Worm (Caenorhabditis elegans) whole organism, L2 larva: ENCODE measurements around the gene cank-26.

Experiments
- C34F6.9 ChIP-seq: fragments of 150-350 bp; optimal IDR thresholded peaks from 2 replicates; lab custom pipeline; 2014; ENCODE audit warnings: missing biosample characterization, missing genetic modification characterization
- F13H6.1 ChIP-seq: sonication (generic microtip); optimal IDR thresholded peaks from 2 replicates; lab custom pipeline; 2016; ENCODE audit warnings: missing genetic modification characterization, missing compliant biosample characterization
- ZK546.5 ChIP-seq: sonication (generic microtip); optimal IDR thresholded peaks from 2 replicates; lab custom pipeline; 2017; ENCODE audit warnings: missing biosample characterization, missing genetic modification characterization
- aly-2 ChIP-seq: fragments of 150-350 bp; optimal IDR thresholded peaks from 2 replicates; lab custom pipeline; 2014; ENCODE audit warnings: missing biosample characterization, missing genetic modification characterization
- ama-1 ChIP-seq: fragments of 150-350 bp; optimal IDR thresholded peaks from 2 replicates; lab custom pipeline; 2018; ENCODE audit warnings: inconsistent platforms
- blmp-1 ChIP-seq: sonication (generic microtip); optimal IDR thresholded peaks from 2 replicates; lab custom pipeline; 2017; ENCODE audit warnings: missing genetic modification characterization, mild to moderate bottlenecking, missing compliant biosample characterization, antibody characterized with exemption, moderate library complexity; ENCODE audit not compliant: insufficient read depth
- ceh-16 ChIP-seq: fragments of 150-350 bp; optimal IDR thresholded peaks from 2 replicates; lab custom pipeline; 2014; ENCODE audit warnings: missing biosample characterization, missing genetic modification characterization
- ceh-82 ChIP-seq: fragments of 150-350 bp; optimal IDR thresholded peaks from 2 replicates; lab custom pipeline; 2014; ENCODE audit warnings: missing biosample characterization, missing genetic modification characterization
- dmd-4 ChIP-seq: sonication (generic microtip); optimal IDR thresholded peaks from 2 replicates; lab custom pipeline; 2017; ENCODE audit warnings: missing biosample characterization, missing genetic modification characterization
- egl-27 ChIP-seq: sonication (generic microtip); optimal IDR thresholded peaks from 3 replicates; lab custom pipeline; 2017; ENCODE audit warnings: missing biosample characterization, missing genetic modification reagents, missing genetic modification characterization
- elt-1 ChIP-seq: fragments of 150-350 bp; optimal IDR thresholded peaks from 2 replicates; lab custom pipeline; 2014; ENCODE audit warnings: missing biosample characterization, missing genetic modification characterization
- fos-1 ChIP-seq: fragments of 150-350 bp; optimal IDR thresholded peaks from 2 replicates; lab custom pipeline; 2014; ENCODE audit warnings: missing biosample characterization, missing genetic modification characterization
- gmeb-1 ChIP-seq: fragments of 150-350 bp; optimal IDR thresholded peaks from 2 replicates; lab custom pipeline; 2014; ENCODE audit warnings: missing biosample characterization, missing genetic modification characterization
- lin-11 ChIP-seq: fragments of 150-350 bp; sonication (generic microtip); optimal IDR thresholded peaks from 2 replicates; lab custom pipeline; 2014; ENCODE audit warnings: missing biosample characterization, missing genetic modification characterization, inconsistent platforms, mixed read lengths
- lin-13 ChIP-seq: fragments of 150-350 bp; optimal IDR thresholded peaks from 2 replicates; lab custom pipeline; 2014; ENCODE audit warnings: missing biosample characterization, missing genetic modification reagents, missing genetic modification characterization
- lin-39 ChIP-seq: fragments of 150-350 bp; optimal IDR thresholded peaks from 2 replicates; lab custom pipeline; 2014; ENCODE audit warnings: missing biosample characterization, missing genetic modification reagents, missing genetic modification characterization
- lsy-2 ChIP-seq, 2 experiments: fragments of 150-350 bp in 1 of 2; sonication (generic microtip) in 1 of 2; optimal IDR thresholded peaks; 2 replicates each; lab custom pipeline; 2014 to 2017; ENCODE audit warnings: missing biosample characterization in 2 of 2, missing genetic modification characterization in 2 of 2
- mab-5 ChIP-seq: fragments of 150-350 bp; optimal IDR thresholded peaks from 2 replicates; lab custom pipeline; 2014; ENCODE audit warnings: missing biosample characterization, missing genetic modification characterization
- mbf-1 ChIP-seq: sonication (generic microtip); optimal IDR thresholded peaks from 2 replicates; lab custom pipeline; 2017; ENCODE audit warnings: missing biosample characterization, missing genetic modification characterization
- mdl-1 ChIP-seq, 2 experiments: fragments of 150-350 bp in 1 of 2; sonication (generic microtip) in 1 of 2; optimal IDR thresholded peaks; 2 replicates each; lab custom pipeline; 2017; ENCODE audit warnings: missing biosample characterization in 2 of 2, missing genetic modification characterization in 2 of 2
- nhr-10 ChIP-seq: sonication (generic microtip); optimal IDR thresholded peaks from 2 replicates; lab custom pipeline; 2017; ENCODE audit warnings: missing biosample characterization, missing genetic modification characterization
- nhr-11 ChIP-seq: fragments of 150-350 bp; optimal IDR thresholded peaks from 2 replicates; lab custom pipeline; 2014; ENCODE audit warnings: missing biosample characterization, missing genetic modification characterization
- nhr-21 ChIP-seq: fragments of 150-350 bp; optimal IDR thresholded peaks from 2 replicates; lab custom pipeline; 2014; ENCODE audit warnings: missing biosample characterization, missing genetic modification characterization
- nhr-237 ChIP-seq: fragments of 150-350 bp; optimal IDR thresholded peaks from 2 replicates; lab custom pipeline; 2014; ENCODE audit warnings: missing biosample characterization, missing genetic modification characterization
- nhr-25 ChIP-seq: fragments of 150-350 bp; sonication (generic microtip); optimal IDR thresholded peaks from 3 replicates; lab custom pipeline; 2014; ENCODE audit warnings: missing biosample characterization, missing genetic modification characterization
- nhr-6 ChIP-seq: fragments of 150-350 bp; optimal IDR thresholded peaks from 2 replicates; lab custom pipeline; 2014; ENCODE audit warnings: missing biosample characterization, missing genetic modification characterization
- peb-1 ChIP-seq: fragments of 150-350 bp; optimal IDR thresholded peaks from 2 replicates; lab custom pipeline; 2014; ENCODE audit warnings: missing biosample characterization, missing genetic modification characterization
- sem-4 ChIP-seq: fragments of 150-350 bp; optimal IDR thresholded peaks from 2 replicates; lab custom pipeline; 2014; ENCODE audit warnings: missing biosample characterization, missing genetic modification reagents, missing genetic modification characterization
- skn-1 ChIP-seq: sonication (generic microtip); optimal IDR thresholded peaks from 2 replicates; lab custom pipeline; 2017; ENCODE audit warnings: missing biosample characterization, missing genetic modification characterization
- sma-3 ChIP-seq: sonication (generic microtip); optimal IDR thresholded peaks from 2 replicates; lab custom pipeline; 2016; ENCODE audit warnings: missing genetic modification reagents, missing genetic modification characterization, missing compliant biosample characterization
- snpc-4 ChIP-seq: fragments of 150-350 bp; optimal IDR thresholded peaks from 2 replicates; lab custom pipeline; 2014; ENCODE audit warnings: missing biosample characterization, missing genetic modification characterization
- unc-39 ChIP-seq: fragments of 150-350 bp; optimal IDR thresholded peaks from 2 replicates; lab custom pipeline; 2014; ENCODE audit warnings: missing biosample characterization, missing genetic modification characterization
- unc-55 ChIP-seq: fragments of 150-350 bp; sonication (generic microtip); optimal IDR thresholded peaks from 3 replicates; lab custom pipeline; 2014; ENCODE audit warnings: missing biosample characterization, missing genetic modification reagents, missing genetic modification characterization
- unc-62 ChIP-seq: fragments of 150-350 bp; optimal IDR thresholded peaks from 2 replicates; lab custom pipeline; 2014; ENCODE audit warnings: missing biosample characterization, missing genetic modification reagents, missing genetic modification characterization
- zag-1 ChIP-seq: fragments of 150-350 bp; optimal IDR thresholded peaks from 2 replicates; lab custom pipeline; 2014; ENCODE audit warnings: missing biosample characterization, missing genetic modification characterization
- ztf-1 ChIP-seq: fragments of 200-800 bp; sonication (Bioruptor generic); conservative IDR thresholded peaks from 2 replicates; pipeline ENCODE4 v1.3.6; 2022; ENCODE audit warnings: missing genetic modification characterization, missing compliant biosample characterization
- ztf-11 ChIP-seq: sonication (generic microtip); optimal IDR thresholded peaks from 2 replicates; lab custom pipeline; 2017; ENCODE audit warnings: missing biosample characterization, missing genetic modification characterization
- ztf-4 ChIP-seq: fragments of 150-350 bp; optimal IDR thresholded peaks from 2 replicates; lab custom pipeline; 2014; ENCODE audit warnings: missing biosample characterization, missing genetic modification characterization

Gene cank-26

DNA sequence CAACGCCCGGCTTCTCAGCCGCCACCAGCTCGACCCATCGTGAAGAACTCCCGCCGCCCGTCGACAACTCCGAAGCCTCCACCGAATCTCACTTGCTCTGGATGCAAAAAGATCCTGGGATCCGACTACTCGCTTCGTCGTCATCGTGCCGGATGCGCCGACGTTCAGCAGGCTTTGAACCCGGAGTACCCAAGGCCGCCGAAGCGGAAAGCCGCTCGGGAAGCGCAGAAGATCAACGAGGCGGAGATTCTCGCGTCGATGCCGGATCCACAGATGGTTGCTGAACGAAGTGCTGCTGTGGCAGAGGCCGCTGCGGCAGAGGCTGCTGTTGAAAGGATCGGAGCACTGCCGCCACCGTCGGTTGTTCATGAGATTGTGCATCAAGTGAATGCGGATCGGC, 6.1 kb downstream of the cank-26 start:
- TF ChIP-seq ztf-11 (tag; lab: Kevin White, UChicago), result no peak
- TF ChIP-seq mab-5 (tag; lab: Kevin White, UChicago), result no peak
- no peak for TF ChIP-seq nhr-11
- TF ChIP-seq egl-27, result no peak
- TF ChIP-seq skn-1, result no peak
- no peak for TF ChIP-seq zag-1 (tag; lab: Kevin White, UChicago)
- TF ChIP-seq peb-1 (tag; lab: Kevin White, UChicago), result no peak
- TF ChIP-seq nhr-21 (tag; lab: Kevin White, UChicago), result no peak
- no peak for TF ChIP-seq unc-62
- TF ChIP-seq lsy-2 (tag; optimal IDR thresholded peaks at IDR 0.05; lab: Kevin White, UChicago), result no peak
- no peak for TF ChIP-seq ceh-82 (tag; lab: Kevin White, UChicago)
- TF ChIP-seq unc-39, result no peak

DNA sequence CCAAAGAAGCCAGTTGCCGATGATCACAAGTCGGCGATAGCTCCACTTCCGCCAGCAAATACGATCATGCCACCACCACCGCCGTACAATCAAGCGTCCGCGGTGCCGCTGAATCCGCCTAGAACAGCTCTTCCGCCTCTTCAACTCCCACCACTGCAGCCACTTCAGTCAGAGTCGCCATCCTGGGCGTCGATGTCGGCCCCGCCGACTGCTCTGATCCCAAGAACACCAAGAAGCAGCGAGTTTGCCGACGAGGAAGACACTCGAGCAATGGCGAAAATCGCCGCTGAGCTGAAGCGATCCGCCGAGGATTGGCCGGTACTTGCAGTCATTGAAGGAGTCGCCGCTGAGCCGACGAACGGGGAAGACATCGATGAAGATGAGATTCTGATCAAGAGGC, 6.8 kb downstream of the cank-26 start:
- TF ChIP-seq lsy-2 (tag; optimal IDR thresholded peaks at IDR 0.05; lab: Kevin White, UChicago) (no peak), ZK546.5 (no peak), snpc-4 (tag; lab: Kevin White, UChicago) (no peak), C34F6.9 (tag; lab: Kevin White, UChicago) (no peak), unc-39 (no peak), egl-27 (no peak), peb-1 (tag; lab: Kevin White, UChicago) (no peak), ceh-82 (tag; lab: Kevin White, UChicago) (no peak), nhr-25 (tag; lab: Kevin White, UChicago) (no peak), F13H6.1 (no peak), nhr-10 (no peak), lin-39 (tag; lab: Kevin White, UChicago) (no peak), ama-1 (no peak), sem-4 (tag; lab: Kevin White, UChicago) (no peak), nhr-237 (no peak), aly-2 (tag; lab: Kevin White, UChicago) (no peak), blmp-1 (tag; lab: Kevin White, UChicago) (no peak)
- TF ChIP-seq, all 48 proteins: peak for 0

DNA sequence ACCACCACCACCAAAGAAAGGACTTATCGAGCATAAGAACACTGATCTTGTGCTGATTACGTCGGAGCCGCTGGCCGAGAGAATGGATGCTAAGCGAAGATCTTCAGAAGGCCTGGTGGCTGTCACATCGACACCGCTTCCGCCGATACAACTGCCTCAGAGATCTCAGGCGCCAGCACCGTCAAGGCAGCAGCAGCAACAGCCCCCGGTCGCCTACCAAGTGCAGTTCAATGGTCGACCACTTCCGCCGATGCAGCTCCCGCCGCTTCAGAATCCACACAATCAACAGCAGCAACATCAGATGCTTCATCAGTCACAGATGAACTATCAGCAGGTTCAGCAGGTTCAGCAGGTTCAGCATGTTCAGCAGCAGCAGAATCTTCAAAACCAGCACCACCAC, 7.8 kb downstream of the cank-26 start:
- TF ChIP-seq sma-3, result no peak
- no peak for TF ChIP-seq nhr-237
- TF ChIP-seq ztf-1 (GFP tag; lab: Robert Waterston, UW), result no peak
- TF ChIP-seq ZK546.5, result no peak
- no peak for TF ChIP-seq aly-2 (tag; lab: Kevin White, UChicago)
- TF ChIP-seq nhr-6 (tag; lab: Kevin White, UChicago), result no peak
- no peak for TF ChIP-seq ztf-4 (tag; lab: Kevin White, UChicago)
- TF ChIP-seq mdl-1 (tag; optimal IDR thresholded peaks at IDR 0.05; lab: Kevin White, UChicago), result no peak
- no peak for TF ChIP-seq zag-1 (tag; lab: Kevin White, UChicago)
- TF ChIP-seq fos-1 (tag; lab: Kevin White, UChicago), result no peak
- no peak for TF ChIP-seq lin-11 (tag; lab: Kevin White, UChicago)
- no peak for TF ChIP-seq unc-55 (GFP tag; lab: Kevin White, UChicago)
- no peak for TF ChIP-seq gmeb-1 (tag; lab: Kevin White, UChicago)
- no peak for TF ChIP-seq unc-39
- no peak for TF ChIP-seq unc-62
- TF ChIP-seq, all 48 proteins: peak for 0

DNA sequence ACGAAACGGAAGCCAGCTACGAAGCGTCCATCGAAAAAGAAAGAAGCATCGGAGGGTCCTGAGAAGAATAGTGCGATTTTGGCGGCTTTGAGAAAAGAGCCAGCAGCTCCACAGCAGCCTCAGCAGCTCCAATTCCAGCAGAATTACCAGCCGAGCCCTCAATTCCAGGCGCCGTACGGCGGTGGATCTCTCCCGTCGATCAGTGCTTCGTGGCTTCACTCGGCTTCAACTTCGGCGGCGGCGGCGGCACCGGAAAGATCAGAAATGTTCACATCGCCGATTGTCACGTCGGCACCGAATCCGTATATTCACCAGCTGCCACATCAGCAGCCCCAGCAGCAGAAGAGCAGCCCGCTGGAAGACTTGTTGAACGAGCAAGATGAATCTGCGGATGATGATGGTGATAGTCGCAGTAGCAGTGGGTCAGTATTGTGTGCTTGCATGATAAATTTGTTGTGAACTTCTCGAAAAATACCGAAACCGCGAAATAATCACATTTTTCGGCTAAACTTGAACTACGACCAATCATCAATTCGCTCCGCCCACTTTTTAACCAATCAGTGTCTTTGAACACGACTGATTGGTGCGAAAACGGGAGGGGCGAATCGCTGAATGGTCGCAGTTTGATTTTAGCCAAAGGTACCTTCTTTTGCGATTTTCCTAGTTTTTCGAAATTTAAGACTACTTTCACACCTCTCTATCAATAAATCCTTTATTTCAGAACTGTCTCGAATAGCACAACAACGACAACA, 9.0 kb downstream of the cank-26 start:
- TF ChIP-seq lin-11 (tag; lab: Kevin White, UChicago) (no peak), lsy-2 (tag; optimal IDR thresholded peaks at IDR 0.05; lab: Kevin White, UChicago) (no peak), ama-1 (no peak), dmd-4 (tag; lab: Kevin White, UChicago) (no peak), sem-4 (tag; lab: Kevin White, UChicago) (no peak), mbf-1 (no peak), ztf-1 (GFP tag; lab: Robert Waterston, UW) (no peak), elt-1 (tag; lab: Kevin White, UChicago) (no peak), blmp-1 (tag; lab: Kevin White, UChicago) (no peak), ceh-16 (tag; lab: Kevin White, UChicago) (no peak), lin-13 (no peak), nhr-25 (tag; lab: Kevin White, UChicago) (no peak), mdl-1 (tag; optimal IDR thresholded peaks at IDR 0.05; lab: Kevin White, UChicago) (no peak), F13H6.1 (no peak)
